Fruit fly (Drosophila melanogaster): ENCODE measurements around the gene dac.
A peak's percentile ranks its signal among the peaks of the same experiment; 100 is the strongest.

The dac gene

dm6 chr2L:16530414-16530771 is 44.6 kb upstream of the dac start:
- TF ChIP-seq sens-2 (GFP tag; IDR thresholded peaks at IDR 0.05) (no peak), Hmr (GFP tag; optimal IDR thresholded peaks at IDR 0.05) (no peak), ab (GFP tag; optimal IDR thresholded peaks at IDR 0.05) (no peak), Dbx (GFP tag; IDR thresholded peaks at IDR 0.05) (no peak), CG18764 (GFP tag; optimal IDR thresholded peaks at IDR 0.05) (no peak), CG17829 (tag; optimal IDR thresholded peaks at IDR 0.05) (no peak), CG17912 (GFP tag; optimal IDR thresholded peaks at IDR 0.05) (no peak), ap (GFP tag; IDR thresholded peaks at IDR 0.05) (no peak), slou (GFP tag; optimal IDR thresholded peaks at IDR 0.05) (no peak), tx (GFP tag; optimal IDR thresholded peaks at IDR 0.05) (no peak), slbo (GFP tag; IDR thresholded peaks at IDR 0.05) (no peak), crol (GFP tag; IDR thresholded peaks at IDR 0.05) (no peak), NFAT (GFP tag; IDR thresholded peaks at IDR 0.05) (no peak), danr (GFP tag; IDR thresholded peaks at IDR 0.05) (no peak), CG13624 (GFP tag; optimal IDR thresholded peaks at IDR 0.05) (no peak), luna (GFP tag; optimal IDR thresholded peaks at IDR 0.05) (no peak), TFAM (GFP tag; optimal IDR thresholded peaks at IDR 0.05) (no peak)

dm6 chr2L:16529485-16530413 is 44.0 kb upstream of the dac start:
- TF ChIP-seq HmgZ (tag; optimal IDR thresholded peaks at IDR 0.05), result peak; percentile 16
- TF ChIP-seq h (optimal IDR thresholded peaks at IDR 0.05), result no peak
- no peak for TF ChIP-seq CG13424 (tag; optimal IDR thresholded peaks at IDR 0.05)
- no peak for TF ChIP-seq CG13624 (GFP tag; optimal IDR thresholded peaks at IDR 0.05)
- 0 out of 2 replicates have a peak, but pooled peaks have one; percentile 47 for TF ChIP-seq Atf6 (GFP tag; IDR thresholded peaks at IDR 0.05)
- TF ChIP-seq CG8290 (GFP tag; optimal IDR thresholded peaks at IDR 0.05), result no peak
- peak in 1 of 2 experiments; percentile 54 for TF ChIP-seq CG8290 (tag; optimal IDR thresholded peaks at IDR 0.05)
- TF ChIP-seq sug (tag; optimal IDR thresholded peaks at IDR 0.05), result peak; percentile 49
- peak; percentile 53 for TF ChIP-seq CG10543 (GFP tag; optimal IDR thresholded peaks at IDR 0.05)
- TF ChIP-seq CG10321 (GFP tag; IDR thresholded peaks at IDR 0.05), result peak; percentile 54; the same call in 1 of the 2 replicates
- TF ChIP-seq tup (GFP tag; optimal IDR thresholded peaks at IDR 0.05), result no peak
- TF ChIP-seq amos (GFP tag; IDR thresholded peaks at IDR 0.05; ENCODE audit: partially characterized antibody), result no peak
- peak; percentile 74 for TF ChIP-seq cwo (GFP tag; optimal IDR thresholded peaks at IDR 0.05)
- peak; percentile 46 for TF ChIP-seq B-H2 (GFP tag; optimal IDR thresholded peaks at IDR 0.05)
- peak; percentile 45; the same call in 1 of the 2 replicates for TF ChIP-seq chm (GFP tag; IDR thresholded peaks at IDR 0.05)
- peak; percentile 54 for TF ChIP-seq sens (GFP tag)
- TF ChIP-seq rib (GFP tag; IDR thresholded peaks at IDR 0.05), result peak; percentile 74; the same call in 1 of the 2 replicates
- no peak for TF ChIP-seq dmrt99B (tag; optimal IDR thresholded peaks at IDR 0.05)
- peak; percentile 51; the same call in 1 of the 2 replicates for TF ChIP-seq Adf1 (GFP tag; IDR thresholded peaks at IDR 0.05)
- peak in 1 of 2 experiments; percentile 53 for TF ChIP-seq Pdp1 (GFP tag; optimal IDR thresholded peaks at IDR 0.05)
- TF ChIP-seq CG32532 (GFP tag; IDR thresholded peaks at IDR 0.05), result peak; percentile 33; the same call in 1 of the 2 replicates
- 0 out of 3 replicates have a peak, but pooled peaks have one; percentile 37 for TF ChIP-seq ken (GFP tag; IDR thresholded peaks at IDR 0.05)
- peak; percentile 46 for TF ChIP-seq CG9932 (GFP tag; IDR thresholded peaks at IDR 0.05)
- TF ChIP-seq CG34376 (GFP tag; optimal IDR thresholded peaks at IDR 0.05), result peak; percentile 21
- peak; percentile 28 for TF ChIP-seq CG13894 (tag; optimal IDR thresholded peaks at IDR 0.05)
- TF ChIP-seq CG17568 (GFP tag; optimal IDR thresholded peaks at IDR 0.05), result no peak
- TF ChIP-seq CG6272 (GFP tag; IDR thresholded peaks at IDR 0.05), result 0 out of 2 replicates have a peak, but pooled peaks have one; percentile 13
- TF ChIP-seq nom (GFP tag; optimal IDR thresholded peaks at IDR 0.05), result peak; percentile 37
- peak; percentile 7 for TF ChIP-seq caup (GFP tag; optimal IDR thresholded peaks at IDR 0.05; ENCODE audit: severe bottlenecking)
- TF ChIP-seq lab (GFP tag; optimal IDR thresholded peaks at IDR 0.05), result peak; percentile 35
- no peak for TF ChIP-seq bbx (GFP tag; IDR thresholded peaks at IDR 0.05; ENCODE audit: partially characterized antibody)
- TF ChIP-seq Eip74EF (GFP tag; optimal IDR thresholded peaks at IDR 0.05), result peak in 1 of 2 experiments; percentile 66

Data from whole organism, embryonic.